Worm (Caenorhabditis elegans) whole organism, late embryonic: ENCODE data around the gene rga-3.

Experiments
- ceh-2 ChIP-seq: sonication (generic microtip); optimal IDR thresholded peaks from 2 replicates; lab custom pipeline; 2016; ENCODE audit warnings: missing genotype, missing genetic modification characterization, missing compliant biosample characterization
- ceh-31 ChIP-seq: sonication (generic microtip); optimal IDR thresholded peaks from 2 replicates; lab custom pipeline; 2016; ENCODE audit warnings: missing genetic modification characterization, missing compliant biosample characterization
- lin-11 ChIP-seq: fragments of 200-800 bp; sonication (Bioruptor generic); optimal IDR thresholded peaks from 2 replicates; lab custom pipeline; 2018; ENCODE audit warnings: mild to moderate bottlenecking, missing genetic modification characterization, missing compliant biosample characterization
- pqm-1 ChIP-seq: sonication (generic microtip); optimal IDR thresholded peaks from 2 replicates; lab custom pipeline; 2016; ENCODE audit warnings: missing genetic modification characterization, missing compliant biosample characterization
- ref-2 ChIP-seq: sonication (generic microtip); optimal IDR thresholded peaks from 2 replicates; lab custom pipeline; 2016; ENCODE audit warnings: missing genetic modification characterization, missing compliant biosample characterization
- sdc-2 ChIP-seq: sonication (generic microtip); optimal IDR thresholded peaks from 2 replicates; lab custom pipeline; 2016; ENCODE audit warnings: missing genotype, missing genetic modification characterization, missing compliant biosample characterization

- TF ChIP-seq ceh-31, result no peak
- no peak for TF ChIP-seq ceh-2 (tag; lab: Kevin White, UChicago)
- TF ChIP-seq pqm-1 (tag; lab: Kevin White, UChicago), result no peak
- no peak for TF ChIP-seq sdc-2
- TF ChIP-seq ref-2, result no peak
- TF ChIP-seq lin-11 (tag; lab: Kevin White, UChicago), result no peak
Measured at ce11 chrV:5769999-5770398, 52.3 kb downstream of the rga-3 start.
